Worm (Caenorhabditis elegans): ENCODE results near the gene F55G1.7.

Gene F55G1.7

ce11 chrIV:7507305-7507704 lies 37.7 kb upstream of the F55G1.7 start:
- TF ChIP-seq dmd-4 (tag; optimal IDR thresholded peaks at IDR 0.05) (no peak), egl-27 (tag; optimal IDR thresholded peaks at IDR 0.05) (no peak), nhr-77 (tag; optimal IDR thresholded peaks at IDR 0.05) (no peak), nhr-25 (tag; optimal IDR thresholded peaks at IDR 0.05) (peak; percentile 58), nhr-237 (tag; optimal IDR thresholded peaks at IDR 0.05) (no peak), nhr-21 (tag; optimal IDR thresholded peaks at IDR 0.05) (peak; percentile 65), ama-1 (optimal IDR thresholded peaks at IDR 0.05) (peak; percentile 35), skn-1 (tag; optimal IDR thresholded peaks at IDR 0.05) (no peak), gmeb-1 (tag; optimal IDR thresholded peaks at IDR 0.05) (peak; percentile 56), nhr-12 (tag; optimal IDR thresholded peaks at IDR 0.05) (no peak), nhr-23 (tag; optimal IDR thresholded peaks at IDR 0.05) (no peak), zag-1 (tag; optimal IDR thresholded peaks at IDR 0.05) (no peak), lin-39 (tag; optimal IDR thresholded peaks at IDR 0.05) (no peak), ZK546.5 (tag; optimal IDR thresholded peaks at IDR 0.05) (no peak), sma-9 (GFP tag; optimal IDR thresholded peaks at IDR 0.05) (peak; percentile 62), sma-9 (tag; optimal IDR thresholded peaks at IDR 0.05) (no peak), ztf-4 (tag; optimal IDR thresholded peaks at IDR 0.05) (no peak), C34F6.9 (tag; optimal IDR thresholded peaks at IDR 0.05) (peak; percentile 24), unc-62 (GFP tag; optimal IDR thresholded peaks at IDR 0.05) (no peak), nhr-6 (tag; optimal IDR thresholded peaks at IDR 0.05) (no peak), lin-13 (GFP tag; optimal IDR thresholded peaks at IDR 0.05) (peak; percentile 21), mdl-1 (tag; optimal IDR thresholded peaks at IDR 0.05) (peak in 1 of 2 experiments; percentile 1), aly-2 (tag; optimal IDR thresholded peaks at IDR 0.05) (no peak), sem-4 (tag; optimal IDR thresholded peaks at IDR 0.05) (peak; percentile 22), unc-39 (tag; optimal IDR thresholded peaks at IDR 0.05) (no peak), sma-3 (GFP tag; optimal IDR thresholded peaks at IDR 0.05) (peak; percentile 28), F13H6.1 (tag; optimal IDR thresholded peaks at IDR 0.05) (peak; percentile 35), crh-2 (tag; optimal IDR thresholded peaks at IDR 0.05) (peak; percentile 29), mbf-1 (tag; optimal IDR thresholded peaks at IDR 0.05) (no peak), fos-1 (tag; optimal IDR thresholded peaks at IDR 0.05) (no peak), nhr-11 (tag; optimal IDR thresholded peaks at IDR 0.05) (no peak), peb-1 (tag; optimal IDR thresholded peaks at IDR 0.05) (no peak), unc-55 (GFP tag; optimal IDR thresholded peaks at IDR 0.05) (no peak), nhr-129 (tag; optimal IDR thresholded peaks at IDR 0.05) (peak; percentile 99), nhr-10 (tag; optimal IDR thresholded peaks at IDR 0.05) (no peak), elt-1 (tag; optimal IDR thresholded peaks at IDR 0.05) (no peak), ztf-1 (GFP tag; conservative IDR thresholded peaks at IDR 0.05) (no peak), ceh-82 (tag; optimal IDR thresholded peaks at IDR 0.05) (no peak), blmp-1 (tag; optimal IDR thresholded peaks at IDR 0.05; ENCODE audit: insufficient read depth) (no peak), Y55F3AM.14 (GFP tag; optimal IDR thresholded peaks at IDR 0.05) (no peak), lin-11 (tag; optimal IDR thresholded peaks at IDR 0.05) (no peak), snpc-4 (tag; optimal IDR thresholded peaks at IDR 0.05) (no peak), alr-1 (tag; optimal IDR thresholded peaks at IDR 0.05) (no peak), elt-3 (tag; optimal IDR thresholded peaks at IDR 0.05) (no peak), ztf-11 (tag; optimal IDR thresholded peaks at IDR 0.05) (no peak), mab-5 (tag; optimal IDR thresholded peaks at IDR 0.05) (no peak), ceh-16 (tag; optimal IDR thresholded peaks at IDR 0.05) (no peak), R02D3.7 (tag; optimal IDR thresholded peaks at IDR 0.05) (no peak), lsy-2 (tag; optimal IDR thresholded peaks at IDR 0.05) (peak in 1 of 2 experiments; percentile 61)
